Fruit fly (Drosophila melanogaster): Measurements from ENCODE around the gene shep.
A peak's percentile ranks its signal among the peaks of the same experiment; 100 is the strongest.

The shep gene

DNA sequence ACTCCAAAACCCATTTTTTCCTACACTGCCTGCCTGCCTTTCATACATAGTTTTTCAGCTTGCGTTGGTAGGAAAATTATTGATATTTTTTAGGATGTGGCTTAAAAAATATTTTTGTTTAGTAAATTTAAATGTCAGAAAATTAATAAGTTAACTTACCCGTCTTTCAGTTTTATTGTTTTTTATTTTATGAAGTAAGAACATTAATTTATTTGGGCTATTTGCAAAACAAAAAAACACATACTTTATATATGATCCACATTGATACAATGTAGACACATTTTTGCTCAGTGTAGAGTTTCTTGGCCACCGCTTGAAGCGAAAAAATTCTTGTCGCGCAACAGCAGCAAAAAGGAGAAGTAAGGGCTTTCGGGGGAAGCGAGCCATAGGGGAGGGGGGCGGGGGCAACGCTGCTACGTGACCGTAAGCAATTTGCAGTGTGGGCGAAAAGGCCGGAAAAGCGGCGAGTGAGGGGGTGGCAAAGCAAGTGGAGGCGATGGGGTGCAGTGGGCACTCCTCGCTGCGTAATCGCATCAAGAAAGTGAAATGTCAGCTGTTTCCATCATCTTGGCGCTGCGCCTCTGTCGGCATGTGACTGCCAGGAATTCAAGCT, 2.4 kb upstream of the shep start:
- TF ChIP-seq woc (GFP tag; optimal IDR thresholded peaks at IDR 0.05) (no peak), Dfd (GFP tag; optimal IDR thresholded peaks at IDR 0.05) (peak; percentile 55)

DNA sequence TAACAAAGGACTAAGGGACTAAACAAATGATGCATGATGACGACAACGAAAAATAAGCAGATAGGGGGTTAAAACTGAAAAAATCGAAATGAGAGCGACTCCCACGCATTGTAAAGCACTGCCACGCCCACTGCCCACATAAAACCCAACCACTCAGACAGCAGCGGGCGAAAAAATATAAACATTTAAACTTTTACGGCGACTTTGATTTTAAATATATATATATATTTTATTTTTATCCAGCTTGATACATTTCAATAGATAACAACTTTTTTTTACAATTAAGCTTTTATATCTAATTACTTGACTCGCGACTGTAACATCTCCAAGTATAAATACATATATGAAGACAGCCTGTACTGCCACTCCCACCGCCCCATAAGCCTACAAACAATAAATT, 1.1 kb upstream of the shep start:
- peak; percentile 6 for TF ChIP-seq Sp1 (GFP tag; optimal IDR thresholded peaks at IDR 0.05)
- TF ChIP-seq sv (GFP tag; optimal IDR thresholded peaks at IDR 0.05), result no peak
- TF ChIP-seq HLH106 (tag; optimal IDR thresholded peaks at IDR 0.05), result peak; percentile 26

DNA sequence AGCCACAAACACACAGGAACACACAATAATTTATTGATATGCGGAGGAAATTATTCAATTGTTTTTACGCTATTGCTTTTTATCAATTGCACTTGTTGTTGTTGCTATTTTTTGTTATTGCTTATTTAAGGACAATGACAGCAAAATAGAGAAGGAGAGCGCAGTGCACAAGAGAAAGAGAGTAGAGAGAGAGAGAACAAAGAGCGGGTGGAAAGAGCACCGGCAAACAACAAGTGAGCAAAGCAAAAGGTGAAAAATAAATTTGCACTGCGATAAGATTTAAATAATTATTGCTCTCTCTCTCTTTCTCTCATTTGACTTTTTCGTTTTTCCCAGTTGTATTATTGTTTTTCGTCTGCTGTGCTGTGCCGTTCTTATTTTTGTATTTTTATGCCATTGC, 709 bp downstream of the shep start:
- TF ChIP-seq CG9705 (GFP tag; optimal IDR thresholded peaks at IDR 0.05), result no peak
- no peak for TF ChIP-seq woc (GFP tag; optimal IDR thresholded peaks at IDR 0.05)
- TF ChIP-seq sage (GFP tag; optimal IDR thresholded peaks at IDR 0.05), result peak; percentile 55
- peak; percentile 38 to 84 for TF ChIP-seq dl (GFP tag; optimal IDR thresholded peaks at IDR 0.05; ENCODE audit: insufficient read depth in 1 of 2, partially characterized antibody in 2 of 2)
- TF ChIP-seq sv (GFP tag; optimal IDR thresholded peaks at IDR 0.05), result no peak
- no peak for TF ChIP-seq N (GFP tag; optimal IDR thresholded peaks at IDR 0.05)
- TF ChIP-seq br (GFP tag; optimal IDR thresholded peaks at IDR 0.05), result no peak
- no peak for TF ChIP-seq Jra (GFP tag; optimal IDR thresholded peaks at IDR 0.05)
- no peak for TF ChIP-seq jim (GFP tag; optimal IDR thresholded peaks at IDR 0.05)
- no peak for TF ChIP-seq OdsH (GFP tag; optimal IDR thresholded peaks at IDR 0.05)
- peak; percentile 8 for TF ChIP-seq CrebA (GFP tag; optimal IDR thresholded peaks at IDR 0.05; ENCODE audit: borderline replicate concordance)
- TF ChIP-seq Abd-B (GFP tag; optimal IDR thresholded peaks at IDR 0.05), result no peak
- no peak for TF ChIP-seq Hr78 (GFP tag; optimal IDR thresholded peaks at IDR 0.05)
- peak; percentile 14 for TF ChIP-seq brk (GFP tag; optimal IDR thresholded peaks at IDR 0.05)
- no peak for TF ChIP-seq Mio (GFP tag; optimal IDR thresholded peaks at IDR 0.05)
- TF ChIP-seq psq (GFP tag; optimal IDR thresholded peaks at IDR 0.05), result peak; percentile 45
- TF ChIP-seq rgr (GFP tag; optimal IDR thresholded peaks at IDR 0.05), result no peak
- no peak for TF ChIP-seq tai (GFP tag; optimal IDR thresholded peaks at IDR 0.05)
- TF ChIP-seq Dfd (GFP tag; optimal IDR thresholded peaks at IDR 0.05), result no peak
- no peak for TF ChIP-seq CG32264 (GFP tag; optimal IDR thresholded peaks at IDR 0.05)
- no peak for TF ChIP-seq HLH106 (tag; optimal IDR thresholded peaks at IDR 0.05)
- TF ChIP-seq pan (optimal IDR thresholded peaks at IDR 0.05), result no peak
- TF ChIP-seq Sp1 (GFP tag; optimal IDR thresholded peaks at IDR 0.05), result no peak
- TF ChIP-seq Hnf4 (GFP tag; optimal IDR thresholded peaks at IDR 0.05), result no peak
- TF ChIP-seq Rel (GFP tag; optimal IDR thresholded peaks at IDR 0.05), result no peak
- no peak for TF ChIP-seq Rel (tag; optimal IDR thresholded peaks at IDR 0.05)
- no peak for TF ChIP-seq usp (GFP tag; optimal IDR thresholded peaks at IDR 0.05)
- peak; percentile 1 for TF ChIP-seq Hr83 (GFP tag; optimal IDR thresholded peaks at IDR 0.05; ENCODE audit: poor library complexity, severe bottlenecking)
- peak; percentile 92 for TF ChIP-seq Dif (GFP tag; optimal IDR thresholded peaks at IDR 0.05; ENCODE audit: partially characterized antibody)
- no peak for TF ChIP-seq fru (GFP tag; optimal IDR thresholded peaks at IDR 0.05)
- no peak for TF ChIP-seq dsf (GFP tag; optimal IDR thresholded peaks at IDR 0.05; ENCODE audit: borderline replicate concordance)
- no peak for TF ChIP-seq GATAd (GFP tag; optimal IDR thresholded peaks at IDR 0.05)
- no peak for TF ChIP-seq h (GFP tag; optimal IDR thresholded peaks at IDR 0.05)
- no peak for TF ChIP-seq dmrt93B (GFP tag; optimal IDR thresholded peaks at IDR 0.05)
- TF ChIP-seq Myc (optimal IDR thresholded peaks at IDR 0.05), result no peak
- TF ChIP-seq ey (GFP tag; optimal IDR thresholded peaks at IDR 0.05), result no peak
- TF ChIP-seq foxo (GFP tag; optimal IDR thresholded peaks at IDR 0.05), result peak in 1 of 2 experiments; percentile 25
- TF ChIP-seq Vsx2 (GFP tag; optimal IDR thresholded peaks at IDR 0.05; ENCODE audit: partially characterized antibody), result no peak
- TF ChIP-seq lola (GFP tag; optimal IDR thresholded peaks at IDR 0.05), result no peak
